Worm (Caenorhabditis elegans): ENCODE measurements around the gene C04E12.5.
"Not testable (repeated sequence)": the region's sequence is repeated elsewhere in the genome, so short reads cannot be mapped to it uniquely, and the experiment has no call there.

The C04E12.5 gene

ce11 chrV:3399952-3400351, 41.6 kb downstream of the C04E12.5 start, which contains the start of gene T20D4.10:
TSS of gene T20D4.10 (plus strand) at chrV:3400252.
- TF ChIP-seq unc-120 (tag; optimal IDR thresholded peaks at IDR 0.05; ENCODE audit: poor library complexity, severe bottlenecking); elt-3 (tag; optimal IDR thresholded peaks at IDR 0.05); mab-5 (tag; optimal IDR thresholded peaks at IDR 0.05): not testable (repeated sequence)

DNA sequence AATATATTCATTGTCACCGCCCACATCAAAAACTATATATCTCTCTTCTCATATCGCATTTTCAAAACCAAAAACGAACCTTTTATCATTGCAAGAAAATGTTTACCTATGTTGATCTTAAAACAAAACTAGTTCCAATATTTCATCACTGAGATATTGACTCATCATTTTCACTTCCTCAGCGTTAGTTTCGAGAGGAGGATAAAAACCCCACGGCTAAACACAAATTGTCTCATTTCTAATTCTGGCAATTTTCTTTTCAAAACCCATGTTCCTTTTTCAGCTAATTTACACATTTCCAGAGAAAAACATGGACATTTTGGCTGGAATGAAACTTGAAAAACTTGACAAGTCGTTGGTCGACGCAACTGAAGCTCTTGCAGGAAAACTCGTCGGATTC, 50.2 kb downstream of the C04E12.5 start, which contains the start of gene T20D4.7:
Gene T20D4.7, plus strand, starts transcription at position 301 of the 400 bp plus-strand sequence.
- TF ChIP-seq drap-1 (GFP tag; optimal IDR thresholded peaks at IDR 0.05) (no peak), nhr-2 (tag; optimal IDR thresholded peaks at IDR 0.05) (no peak), flh-1 (GFP tag; optimal IDR thresholded peaks at IDR 0.05) (no peak), lsy-2 (tag; optimal IDR thresholded peaks at IDR 0.05) (no peak), mab-5 (tag; optimal IDR thresholded peaks at IDR 0.05) (no peak), blmp-1 (tag; optimal IDR thresholded peaks at IDR 0.05) (no peak), lin-32 (GFP tag; optimal IDR thresholded peaks at IDR 0.05) (no peak), mep-1 (tag; optimal IDR thresholded peaks at IDR 0.05) (no peak), ceh-43 (GFP tag; optimal IDR thresholded peaks at IDR 0.05) (no peak), ceh-83 (GFP tag; optimal IDR thresholded peaks at IDR 0.05) (no peak), unc-120 (tag; optimal IDR thresholded peaks at IDR 0.05; ENCODE audit: poor library complexity, severe bottlenecking) (no peak), lin-13 (tag; optimal IDR thresholded peaks at IDR 0.05) (no peak), snpc-4 (tag; optimal IDR thresholded peaks at IDR 0.05) (no peak), elt-3 (tag; optimal IDR thresholded peaks at IDR 0.05) (no peak)

ce11 chrV:3409498-3409897, 51.1 kb downstream of the C04E12.5 start:
- TF ChIP-seq ces-1 (GFP tag; optimal IDR thresholded peaks at IDR 0.05), result no peak
- TF ChIP-seq pha-4 (tag; optimal IDR thresholded peaks at IDR 0.05), result no peak
- TF ChIP-seq nhr-237 (tag; optimal IDR thresholded peaks at IDR 0.05), result no peak
- TF ChIP-seq ham-2 (GFP tag; optimal IDR thresholded peaks at IDR 0.05), result no peak
- no peak for TF ChIP-seq elt-1 (tag; optimal IDR thresholded peaks at IDR 0.05; ENCODE audit: borderline replicate concordance, insufficient read depth)
- TF ChIP-seq ceh-83 (GFP tag; optimal IDR thresholded peaks at IDR 0.05), result no peak
- no peak for TF ChIP-seq ztf-11 (tag; optimal IDR thresholded peaks at IDR 0.05)
- TF ChIP-seq M03D4.4 (tag; optimal IDR thresholded peaks at IDR 0.05), result no peak
- no peak for TF ChIP-seq unc-120 (tag; optimal IDR thresholded peaks at IDR 0.05; ENCODE audit: poor library complexity, severe bottlenecking)
- no peak for TF ChIP-seq unc-62 (GFP tag; optimal IDR thresholded peaks at IDR 0.05)
- TF ChIP-seq elt-3 (tag; optimal IDR thresholded peaks at IDR 0.05), result no peak
- TF ChIP-seq mls-2 (tag; optimal IDR thresholded peaks at IDR 0.05), result no peak
- TF ChIP-seq sptf-1 (tag; optimal IDR thresholded peaks at IDR 0.05), result no peak
- TF ChIP-seq unc-39 (tag; optimal IDR thresholded peaks at IDR 0.05), result no peak
- TF ChIP-seq flh-1 (GFP tag; optimal IDR thresholded peaks at IDR 0.05), result no peak
- TF ChIP-seq nhr-76 (tag; optimal IDR thresholded peaks at IDR 0.05), result no peak
- TF ChIP-seq lin-32 (GFP tag; optimal IDR thresholded peaks at IDR 0.05), result no peak
- no peak for TF ChIP-seq zip-8 (tag; optimal IDR thresholded peaks at IDR 0.05)

DNA sequence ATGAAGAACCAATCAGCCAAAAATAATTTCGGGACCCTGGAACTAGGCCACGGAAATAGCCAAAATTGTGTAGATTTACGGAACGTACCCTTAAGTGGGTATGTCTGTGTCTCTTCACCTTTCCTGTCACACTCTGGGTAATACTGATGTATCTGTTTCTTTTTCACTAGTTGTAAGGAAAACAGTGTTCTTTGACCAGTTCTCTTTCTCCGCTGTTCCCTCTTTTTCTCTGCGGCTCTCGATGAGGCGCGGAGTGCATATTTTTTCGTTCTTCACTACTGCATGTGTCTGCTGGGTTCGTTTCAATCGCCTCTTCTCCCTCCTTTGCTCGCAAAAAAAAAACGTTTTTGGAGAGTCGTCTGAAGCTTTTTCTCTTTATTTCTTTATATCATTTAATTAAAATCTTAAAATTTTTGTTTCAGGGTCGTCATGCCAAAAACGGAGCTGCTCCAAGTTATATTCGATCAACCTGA, 51.8 kb downstream of the C04E12.5 start, which contains the start of gene arrd-22:
Gene arrd-22, plus strand, starts transcription at position 423 of the 473 bp plus-strand sequence.
- TF ChIP-seq cnd-1 (tag; optimal IDR thresholded peaks at IDR 0.05) (no peak), bed-3 (GFP tag; optimal IDR thresholded peaks at IDR 0.05) (no peak), nhr-2 (tag; optimal IDR thresholded peaks at IDR 0.05) (no peak), nhr-28 (tag; optimal IDR thresholded peaks at IDR 0.05) (no peak), ham-2 (GFP tag; optimal IDR thresholded peaks at IDR 0.05) (no peak), nhr-76 (tag; optimal IDR thresholded peaks at IDR 0.05) (no peak), ceh-43 (GFP tag; optimal IDR thresholded peaks at IDR 0.05) (no peak)

Data from whole organism, mixed stage, embryonic.